Fruit fly (Drosophila melanogaster) whole organism, embryonic: ENCODE results near the gene TBC1d7.
A peak's percentile ranks its signal among the peaks of the same experiment; 100 is the strongest.

Experiments used
- Antp ChIP-seq: fragments of 200-800 bp; sonication (Bioruptor generic); optimal IDR thresholded peaks from 3 replicates; lab custom pipeline; 2016; ENCODE audit warnings: missing biosample characterization, missing genetic modification characterization
- CG10267 ChIP-seq: fragments of 200-800 bp; sonication (Bioruptor generic); optimal IDR thresholded peaks from 2 replicates; lab custom pipeline; 2018; ENCODE audit warnings: missing biosample characterization, mild to moderate bottlenecking, missing genetic modification characterization, moderate library complexity
- CG10462 ChIP-seq: fragments of 200-800 bp; sonication (Bioruptor generic); optimal IDR thresholded peaks from 2 replicates; lab custom pipeline; 2016; ENCODE audit warnings: missing biosample characterization, missing genetic modification characterization
- CG11093 ChIP-seq: fragments of 200-800 bp; sonication (Bioruptor generic); IDR thresholded peaks from 3 replicates; pipeline ENCODE4 v1.3.6; 2022; ENCODE audit warnings: missing biosample characterization, missing genetic modification characterization
- CG11247 ChIP-seq: fragments of 200-800 bp; sonication (Bioruptor generic); IDR thresholded peaks from 2 replicates; pipeline ENCODE4 v1.3.6; 2022; ENCODE audit warnings: missing biosample characterization, missing genetic modification characterization
- CG11560 ChIP-seq: fragments of 200-800 bp; sonication (Bioruptor generic); IDR thresholded peaks from 3 replicates; pipeline ENCODE4 v1.3.6; 2022; ENCODE audit warnings: missing biosample characterization, missing genetic modification characterization
- CG11723 ChIP-seq: fragments of 200-800 bp; sonication (Bioruptor generic); optimal IDR thresholded peaks from 2 replicates; lab custom pipeline; 2017; ENCODE audit warnings: missing biosample characterization, mild to moderate bottlenecking, missing genetic modification characterization
- CG12236 ChIP-seq: fragments of 200-800 bp; sonication (Bioruptor generic); optimal IDR thresholded peaks from 2 replicates; lab custom pipeline; 2016; ENCODE audit warnings: missing biosample characterization, missing genetic modification characterization
- CG1602 ChIP-seq: fragments of 200-800 bp; sonication (Bioruptor generic); optimal IDR thresholded peaks from 3 replicates; lab custom pipeline; 2016; ENCODE audit warnings: missing biosample characterization, missing genetic modification characterization
- CG17612 ChIP-seq: fragments of 200-800 bp; sonication (Bioruptor generic); IDR thresholded peaks from 2 replicates; pipeline ENCODE4 v1.3.6; 2022; ENCODE audit warnings: missing biosample characterization, missing genetic modification characterization
- CG30020 ChIP-seq: fragments of 200-800 bp; optimal IDR thresholded peaks from 2 replicates; lab custom pipeline; 2019; ENCODE audit warnings: missing biosample characterization, mild to moderate bottlenecking, missing genetic modification characterization, moderate library complexity
- CG7839 ChIP-seq: fragments of 200-800 bp; sonication (Bioruptor generic); optimal IDR thresholded peaks from 3 replicates; lab custom pipeline; 2018; ENCODE audit warnings: missing biosample characterization, mild to moderate bottlenecking, missing genetic modification characterization, moderate library complexity
- CG8944 ChIP-seq: fragments of 200-800 bp; sonication (Bioruptor generic); optimal IDR thresholded peaks from 3 replicates; lab custom pipeline; 2016; ENCODE audit warnings: missing biosample characterization, missing genetic modification characterization
- CG9215 ChIP-seq: fragments of 200-800 bp; sonication (Bioruptor generic); IDR thresholded peaks from 2 replicates; pipeline ENCODE4 v1.3.6; 2022; ENCODE audit warnings: missing biosample characterization, missing genetic modification characterization
- CG9437 ChIP-seq: fragments of 200-800 bp; sonication (Bioruptor generic); optimal IDR thresholded peaks from 2 replicates; lab custom pipeline; 2018; ENCODE audit warnings: missing biosample characterization, mild to moderate bottlenecking, missing genetic modification characterization
- CG9609 ChIP-seq: fragments of 200-800 bp; sonication (Bioruptor generic); optimal IDR thresholded peaks from 3 replicates; lab custom pipeline; 2016; ENCODE audit warnings: missing biosample characterization, missing genetic modification characterization
- D ChIP-seq, 2 experiments: fragments of 200-800 bp in 1 of 2; fragments of >200 bp in 1 of 2; sonication (Bioruptor generic) in 1 of 2; optimal IDR thresholded peaks; 2 replicates in 1 of 2; 3 replicates in 1 of 2; lab custom pipeline; 2017; ENCODE audit warnings: mild to moderate bottlenecking in 1 of 2, missing biosample characterization in 1 of 2, missing genetic modification characterization in 1 of 2, missing genetic modification reagents in 1 of 2
- Eip74EF ChIP-seq, 2 experiments: fragments of 200-800 bp in 1 of 2; fragments of >200 bp in 1 of 2; sonication (Bioruptor generic) in 1 of 2; optimal IDR thresholded peaks; 2 replicates each; lab custom pipeline; 2017 to 2019; ENCODE audit warnings: missing biosample characterization in 2 of 2, missing genetic modification characterization in 2 of 2, mild to moderate bottlenecking in 1 of 2, moderate library complexity in 1 of 2
- HLH54F ChIP-seq: fragments of 200-800 bp; sonication (Bioruptor generic); optimal IDR thresholded peaks from 3 replicates; lab custom pipeline; 2016; ENCODE audit warnings: missing biosample characterization, missing genetic modification characterization
- Hmx ChIP-seq: fragments of 200-800 bp; sonication (Bioruptor generic); optimal IDR thresholded peaks from 2 replicates; lab custom pipeline; 2016; ENCODE audit warnings: missing biosample characterization, missing genetic modification characterization
- Lpt ChIP-seq: fragments of >200 bp; optimal IDR thresholded peaks from 2 replicates; lab custom pipeline; 2018; ENCODE audit warnings: missing biosample characterization, missing genetic modification characterization
- MBD-R2 ChIP-seq: fragments of 200-800 bp; sonication (Bioruptor generic); IDR thresholded peaks from 2 replicates; pipeline ENCODE4 v1.3.6; 2022; ENCODE audit warnings: missing biosample characterization, missing genetic modification characterization
- MESR4 ChIP-seq: fragments of 200-800 bp; sonication (Bioruptor generic); optimal IDR thresholded peaks from 2 replicates; lab custom pipeline; 2018; ENCODE audit warnings: missing biosample characterization, mild to moderate bottlenecking, missing genetic modification characterization, moderate library complexity
- MTF-1 ChIP-seq: fragments of 200-800 bp; sonication (Bioruptor generic); optimal IDR thresholded peaks from 2 replicates; lab custom pipeline; 2018; ENCODE audit warnings: missing biosample characterization, mild to moderate bottlenecking, missing genetic modification characterization, borderline replicate concordance
- Med ChIP-seq: fragments of 200-800 bp; sonication (Bioruptor generic); peaks from one replicate; lab custom pipeline; 2016; ENCODE audit warnings: missing biosample characterization, missing genetic modification characterization, mild to moderate bottlenecking, inconsistent platforms, moderate library complexity
- Meics ChIP-seq: fragments of 200-800 bp; sonication (Bioruptor generic); optimal IDR thresholded peaks from 2 replicates; lab custom pipeline; 2017; ENCODE audit warnings: missing biosample characterization, mild to moderate bottlenecking, missing genetic modification characterization
- NC2α ChIP-seq: fragments of 200-800 bp; sonication (Bioruptor generic); optimal IDR thresholded peaks from 2 replicates; lab custom pipeline; 2016; ENCODE audit warnings: missing biosample characterization, missing genetic modification characterization
- Xbp1 ChIP-seq: fragments of 200-800 bp; sonication (Bioruptor generic); optimal IDR thresholded peaks from 3 replicates; lab custom pipeline; 2016; ENCODE audit warnings: missing biosample characterization, mild to moderate bottlenecking, missing genetic modification characterization
- bowl ChIP-seq: fragments of 200-800 bp; sonication (Bioruptor generic); IDR thresholded peaks from 2 replicates; pipeline ENCODE4 v1.3.6; 2022; ENCODE audit warnings: missing biosample characterization, missing genetic modification characterization
- da ChIP-seq: fragments of 200-800 bp; sonication (Bioruptor generic); optimal IDR thresholded peaks from 2 replicates; lab custom pipeline; 2016; ENCODE audit warnings: missing biosample characterization, missing genetic modification characterization
- dan ChIP-seq: fragments of 200-800 bp; sonication (Bioruptor generic); IDR thresholded peaks from 2 replicates; pipeline ENCODE4 v1.3.6; 2022; ENCODE audit warnings: missing biosample characterization, missing genetic modification characterization
- fd96Cb ChIP-seq: fragments of 200-800 bp; sonication (Bioruptor generic); optimal IDR thresholded peaks from 2 replicates; lab custom pipeline; 2018; ENCODE audit warnings: missing biosample characterization, mild to moderate bottlenecking, missing genetic modification characterization, moderate library complexity
- grau ChIP-seq: fragments of 200-800 bp; optimal IDR thresholded peaks from 3 replicates; lab custom pipeline; 2019; ENCODE audit warnings: missing biosample characterization, mild to moderate bottlenecking, missing genetic modification characterization, moderate library complexity
- gsb-n ChIP-seq: fragments of 200-800 bp; sonication (Bioruptor generic); optimal IDR thresholded peaks from 3 replicates; lab custom pipeline; 2018; ENCODE audit warnings: missing biosample characterization, mild to moderate bottlenecking, missing genetic modification characterization
- gt ChIP-seq: fragments of 200-800 bp; sonication (Bioruptor generic); IDR thresholded peaks from 2 replicates; pipeline ENCODE4 v1.3.6; 2022; ENCODE audit warnings: missing biosample characterization, missing genetic modification characterization
- insv ChIP-seq, 2 experiments: fragments of 200-800 bp; sonication (Bioruptor generic); optimal IDR thresholded peaks; 3 replicates each; lab custom pipeline; 2016 to 2018; ENCODE audit warnings: missing biosample characterization in 2 of 2, missing genetic modification characterization in 2 of 2
- ken ChIP-seq: fragments of 200-800 bp; sonication (Bioruptor generic); IDR thresholded peaks from 3 replicates; pipeline ENCODE4 v1.3.6; 2022; ENCODE audit warnings: missing biosample characterization, missing genetic modification characterization
- lilli ChIP-seq: fragments of 200-800 bp; sonication (Bioruptor generic); optimal IDR thresholded peaks from 3 replicates; lab custom pipeline; 2016; ENCODE audit warnings: missing biosample characterization, missing genetic modification characterization
- lola ChIP-seq, 3 experiments: fragments of >200 bp in 2 of 3; fragments of 200-800 bp in 1 of 3; sonication (Bioruptor generic) in 1 of 3; optimal IDR thresholded peaks; 2 replicates each; lab custom pipeline; 2017 to 2019; ENCODE audit warnings: missing biosample characterization in 3 of 3, missing genetic modification characterization in 3 of 3, mild to moderate bottlenecking in 1 of 3, moderate library complexity in 1 of 3
- lov ChIP-seq, 2 experiments: fragments of 200-800 bp in 1 of 2; fragments of >200 bp in 1 of 2; sonication (Bioruptor generic) in 1 of 2; IDR thresholded peaks in 1 of 2; optimal IDR thresholded peaks in 1 of 2; 2 replicates in 1 of 2; 3 replicates in 1 of 2; pipeline versions ENCODE4 v1.3.6 to Lab custom; 2017 to 2022; ENCODE audit warnings: missing biosample characterization in 1 of 2, missing genetic modification characterization in 1 of 2
- luna ChIP-seq: fragments of 200-800 bp; sonication (Bioruptor generic); optimal IDR thresholded peaks from 2 replicates; lab custom pipeline; 2016; ENCODE audit warnings: missing biosample characterization, missing genetic modification characterization
- nau ChIP-seq: fragments of 200-800 bp; sonication (Bioruptor generic); optimal IDR thresholded peaks from 3 replicates; lab custom pipeline; 2017; ENCODE audit warnings: missing biosample characterization, mild to moderate bottlenecking, missing genetic modification characterization, missing genetic modification reagents
- pan ChIP-seq, 4 experiments: fragments of >200 bp in 3 of 4; fragments of 200-800 bp in 1 of 4; sonication (Bioruptor generic) in 1 of 4; optimal IDR thresholded peaks in 3 of 4; IDR thresholded peaks in 1 of 4; 2 replicates each; pipeline versions ENCODE4 v1.3.6 to Lab custom; 2017 to 2022; ENCODE audit warnings: missing biosample characterization in 2 of 4, missing genetic modification characterization in 2 of 4, mixed read lengths in 1 of 4
- pb ChIP-seq: fragments of 200-800 bp; sonication (Bioruptor generic); optimal IDR thresholded peaks from 3 replicates; lab custom pipeline; 2016; ENCODE audit warnings: missing biosample characterization, missing genetic modification characterization
- scrt ChIP-seq: fragments of 200-800 bp; sonication (Bioruptor generic); optimal IDR thresholded peaks from 2 replicates; lab custom pipeline; 2018; ENCODE audit warnings: missing biosample characterization, mild to moderate bottlenecking, missing genetic modification characterization, moderate library complexity
- sim ChIP-seq: fragments of 200-800 bp; sonication (Bioruptor generic); IDR thresholded peaks from 2 replicates; pipeline ENCODE4 v1.3.6; 2022; ENCODE audit warnings: missing biosample characterization, missing genetic modification characterization
- tin ChIP-seq: fragments of 200-800 bp; sonication (Bioruptor generic); optimal IDR thresholded peaks from 3 replicates; lab custom pipeline; 2016; ENCODE audit warnings: missing biosample characterization, missing genetic modification characterization
- toy ChIP-seq: fragments of 200-800 bp; sonication (Bioruptor generic); IDR thresholded peaks from 2 replicates; pipeline ENCODE4 v1.3.6; 2022; ENCODE audit warnings: missing biosample characterization, missing genetic modification characterization

Gene TBC1d7

DNA sequence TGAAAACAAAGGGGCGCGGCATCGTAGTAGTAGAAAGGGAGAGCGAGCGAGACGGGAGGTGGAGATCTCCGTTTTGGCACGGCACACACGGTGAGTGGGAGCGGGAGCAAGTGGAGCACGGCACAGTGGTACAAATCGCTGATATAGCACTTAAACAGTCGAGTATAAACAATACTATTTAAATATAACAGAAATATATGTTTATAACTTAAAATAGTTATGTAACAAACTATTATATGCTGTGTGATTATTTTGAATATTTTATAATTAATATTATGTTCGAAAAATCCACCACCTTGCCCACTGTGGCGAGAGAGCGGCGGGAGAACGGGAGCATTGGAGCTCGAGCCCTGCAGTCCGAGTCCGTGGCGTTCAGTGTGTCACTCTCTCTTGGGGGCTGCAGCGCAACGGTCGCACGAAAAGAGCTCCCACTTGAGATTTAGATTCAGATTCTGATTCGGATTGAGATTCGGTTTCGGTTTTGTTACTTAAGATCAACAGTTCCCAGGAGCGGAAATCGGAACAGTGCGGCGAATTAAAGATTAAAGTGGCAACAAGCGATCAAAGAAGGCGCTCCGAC lies 20.4 kb upstream of the TBC1d7 start, which contains the start of gene Kal1 (continued):
- peak; percentile 72; the same call in 2 of the 3 replicates for TF ChIP-seq CG11560
- peak; percentile 92 for TF ChIP-seq grau (tag; lab: Kevin White, UChicago)
- TF ChIP-seq lov (optimal IDR thresholded peaks at IDR 0.05; lab: Kevin White, UChicago) = no peak
- peak; percentile 90 for TF ChIP-seq lov (GFP tag; IDR thresholded peaks at IDR 0.05; lab: Robert Waterston, UW)
- no peak for TF ChIP-seq da
- TF ChIP-seq Meics (GFP tag; lab: Kevin White, UChicago) = peak; percentile 82
- TF ChIP-seq tin (GFP tag; lab: Kevin White, UChicago) = peak; percentile 90
- peak; percentile 78 for TF ChIP-seq CG11247 (GFP tag; lab: Robert Waterston, UW)
- TF ChIP-seq Med (GFP tag; lab: Kevin White, UChicago) = peak; percentile 88
- TF ChIP-seq MBD-R2 = peak; percentile 58
- peak; percentile 81 for TF ChIP-seq CG9437 (GFP tag; lab: Kevin White, UChicago)
- peak; percentile 84 for TF ChIP-seq CG11093
- peak; percentile 91 for TF ChIP-seq CG11723 (GFP tag; lab: Kevin White, UChicago)
- no peak for TF ChIP-seq pb (GFP tag; lab: Kevin White, UChicago)
- TF ChIP-seq NC2α (GFP tag; lab: Kevin White, UChicago) = no peak
- TF ChIP-seq CG10267 (tag; lab: Kevin White, UChicago) = peak; percentile 91
- no peak for TF ChIP-seq Antp (GFP tag; lab: Kevin White, UChicago)
- TF ChIP-seq Xbp1 (GFP tag; lab: Kevin White, UChicago) = peak; percentile 86
- peak; percentile 90 for TF ChIP-seq ken (GFP tag; lab: Robert Waterston, UW)
- peak; percentile 95 for TF ChIP-seq sim (GFP tag; lab: Robert Waterston, UW)
- peak; percentile 78 for TF ChIP-seq MTF-1 (GFP tag; lab: Kevin White, UChicago)
- peak; percentile 60; the same call in 1 of the 2 replicates for TF ChIP-seq gt (GFP tag; lab: Robert Waterston, UW)
- peak; percentile 85 for TF ChIP-seq bowl (GFP tag; lab: Robert Waterston, UW)
- peak; percentile 35 for TF ChIP-seq MESR4
- peak; percentile 44; the same call in 1 of the 2 replicates for TF ChIP-seq CG17612 (GFP tag; lab: Robert Waterston, UW)
- TF ChIP-seq CG1602 (GFP tag; lab: Kevin White, UChicago) = peak; percentile 84
- peak in 1 of 2 experiments; percentile 95 for TF ChIP-seq Eip74EF (GFP tag; optimal IDR thresholded peaks at IDR 0.05; lab: Kevin White, UChicago)
- no peak for TF ChIP-seq CG8944 (GFP tag; lab: Kevin White, UChicago)
- peak; percentile 94 for TF ChIP-seq CG7839
- no peak for TF ChIP-seq nau (GFP tag; lab: Kevin White, UChicago)
- peak; percentile 97 for TF ChIP-seq gsb-n (tag; lab: Kevin White, UChicago)
- TF ChIP-seq pan (optimal IDR thresholded peaks at IDR 0.05; lab: Kevin White, UChicago) = no peak
- TF ChIP-seq pan (GFP tag; optimal IDR thresholded peaks at IDR 0.05 in 1 of 2, IDR thresholded peaks at IDR 0.05 in 1 of 2) = peak in 1 of 2 experiments; percentile 94
- TF ChIP-seq CG12236 (GFP tag; lab: Kevin White, UChicago) = no peak
- TF ChIP-seq toy (GFP tag; lab: Robert Waterston, UW) = peak; percentile 72
- no peak for TF ChIP-seq HLH54F
- TF ChIP-seq Lpt (GFP tag; lab: Kevin White, UChicago) = no peak
- peak in 1 of 3 experiments; percentile 90 for TF ChIP-seq lola (GFP tag; optimal IDR thresholded peaks at IDR 0.05; lab: Kevin White, UChicago)
- peak; percentile 82 for TF ChIP-seq scrt (GFP tag; lab: Kevin White, UChicago)
- TF ChIP-seq CG9609 = no peak
- peak; percentile 94 for TF ChIP-seq fd96Cb (tag; lab: Kevin White, UChicago)
- peak; percentile 64 for TF ChIP-seq CG30020 (tag; lab: Kevin White, UChicago)
- no peak for TF ChIP-seq D (optimal IDR thresholded peaks at IDR 0.05; lab: Kevin White, UChicago)
- peak; percentile 97 for TF ChIP-seq D (GFP tag; optimal IDR thresholded peaks at IDR 0.05; lab: Kevin White, UChicago)
- TF ChIP-seq CG10462 (GFP tag; lab: Kevin White, UChicago) = peak; percentile 72
- no peak for TF ChIP-seq Hmx (GFP tag; lab: Kevin White, UChicago)
- peak in 1 of 2 experiments; percentile 7 for TF ChIP-seq insv (GFP tag; optimal IDR thresholded peaks at IDR 0.05; lab: Kevin White, UChicago)
- peak; percentile 37; the same call in 1 of the 2 replicates for TF ChIP-seq dan (GFP tag; lab: Robert Waterston, UW)
- TF ChIP-seq CG9215 = peak; percentile 59
- TF ChIP-seq luna (GFP tag; lab: Kevin White, UChicago) = no peak
- peak; percentile 52 for TF ChIP-seq lilli (GFP tag; lab: Kevin White, UChicago)
